Fruit fly (Drosophila melanogaster): ENCODE measurements around the gene comt.
A peak's percentile ranks its signal among the peaks of the same experiment; 100 is the strongest.

Gene comt

dm6 chrX:13285001-13285748, 26.4 kb downstream of the comt start, which contains the start of the genes HDAC4 and CG15743 (continued):
- TF ChIP-seq CG12391 (tag; optimal IDR thresholded peaks at IDR 0.05) (peak; percentile 44), CG1832 (GFP tag; optimal IDR thresholded peaks at IDR 0.05) (no peak), CG18262 (tag; optimal IDR thresholded peaks at IDR 0.05) (no peak), pzg (GFP tag; optimal IDR thresholded peaks at IDR 0.05) (peak; percentile 48), Six4 (GFP tag; optimal IDR thresholded peaks at IDR 0.05) (no peak), CG34422 (GFP tag; IDR thresholded peaks at IDR 0.05) (no peak), CG17802 (tag; optimal IDR thresholded peaks at IDR 0.05) (no peak), schlank (tag; optimal IDR thresholded peaks at IDR 0.05) (no peak), bab2 (GFP tag; optimal IDR thresholded peaks at IDR 0.05) (no peak), CG7963 (GFP tag; IDR thresholded peaks at IDR 0.05; ENCODE audit: partially characterized antibody) (peak; percentile 81), Meics (GFP tag; optimal IDR thresholded peaks at IDR 0.05) (no peak), eyg (GFP tag; optimal IDR thresholded peaks at IDR 0.05) (no peak), CG3838 (GFP tag; optimal IDR thresholded peaks at IDR 0.05) (no peak), vnd (GFP tag; IDR thresholded peaks at IDR 0.05; ENCODE audit: partially characterized antibody) (peak; percentile 83), CG17912 (GFP tag; optimal IDR thresholded peaks at IDR 0.05) (no peak), Ravus (GFP tag; IDR thresholded peaks at IDR 0.05) (no peak), Sox102F (GFP tag; optimal IDR thresholded peaks at IDR 0.05) (no peak), unc-4 (GFP tag; IDR thresholded peaks at IDR 0.05; ENCODE audit: partially characterized antibody) (peak; percentile 92), CG8924 (tag; optimal IDR thresholded peaks at IDR 0.05) (peak; percentile 8), fru (optimal IDR thresholded peaks at IDR 0.05) (no peak), fd64A (GFP tag; optimal IDR thresholded peaks at IDR 0.05) (no peak), bbx (GFP tag; IDR thresholded peaks at IDR 0.05; ENCODE audit: partially characterized antibody) (peak; percentile 90), CG42726 (GFP tag; IDR thresholded peaks at IDR 0.05; ENCODE audit: partially characterized antibody) (peak; percentile 64; the same call in 1 of the 2 replicates), CG2889 (GFP tag; IDR thresholded peaks at IDR 0.05) (no peak), scrt (GFP tag; optimal IDR thresholded peaks at IDR 0.05) (no peak), CG6254 (GFP tag; optimal IDR thresholded peaks at IDR 0.05) (no peak), hbn (GFP tag; IDR thresholded peaks at IDR 0.05; ENCODE audit: partially characterized antibody) (peak; percentile 88), CG8359 (GFP tag; optimal IDR thresholded peaks at IDR 0.05; ENCODE audit: borderline replicate concordance) (no peak), MTF-1 (GFP tag; optimal IDR thresholded peaks at IDR 0.05; ENCODE audit: borderline replicate concordance) (no peak), ab (GFP tag; optimal IDR thresholded peaks at IDR 0.05) (no peak), CG6654 (GFP tag; optimal IDR thresholded peaks at IDR 0.05) (no peak), Mes4 (GFP tag; optimal IDR thresholded peaks at IDR 0.05) (no peak), CG1529 (GFP tag; optimal IDR thresholded peaks at IDR 0.05) (no peak), mld (GFP tag; IDR thresholded peaks at IDR 0.05; ENCODE audit: partially characterized antibody) (peak; percentile 80; the same call in 2 of the 3 replicates), Max (GFP tag; optimal IDR thresholded peaks at IDR 0.05) (peak; percentile 2), Pdp1 (GFP tag; optimal IDR thresholded peaks at IDR 0.05) (peak; percentile 21 to 38), CG12942 (GFP tag; optimal IDR thresholded peaks at IDR 0.05) (no peak), ken (GFP tag; IDR thresholded peaks at IDR 0.05) (no peak), Dfd (GFP tag; optimal IDR thresholded peaks at IDR 0.05) (no peak), Dip2 (GFP tag; IDR thresholded peaks at IDR 0.05) (no peak), CG12299 (tag; optimal IDR thresholded peaks at IDR 0.05) (no peak), ssp (GFP tag; IDR thresholded peaks at IDR 0.05) (no peak), CG6689 (GFP tag; IDR thresholded peaks at IDR 0.05) (no peak), zf30C (GFP tag; optimal IDR thresholded peaks at IDR 0.05) (no peak), CG30431 (GFP tag; optimal IDR thresholded peaks at IDR 0.05) (no peak), CG16779 (GFP tag; IDR thresholded peaks at IDR 0.05) (no peak), Dip3 (GFP tag; optimal IDR thresholded peaks at IDR 0.05) (no peak), Med (GFP tag) (peak; percentile 69), CoRest (tag; optimal IDR thresholded peaks at IDR 0.05) (peak; percentile 12)
